Worm (Caenorhabditis elegans): Measurements from ENCODE around the gene C31B8.1.

DNA sequence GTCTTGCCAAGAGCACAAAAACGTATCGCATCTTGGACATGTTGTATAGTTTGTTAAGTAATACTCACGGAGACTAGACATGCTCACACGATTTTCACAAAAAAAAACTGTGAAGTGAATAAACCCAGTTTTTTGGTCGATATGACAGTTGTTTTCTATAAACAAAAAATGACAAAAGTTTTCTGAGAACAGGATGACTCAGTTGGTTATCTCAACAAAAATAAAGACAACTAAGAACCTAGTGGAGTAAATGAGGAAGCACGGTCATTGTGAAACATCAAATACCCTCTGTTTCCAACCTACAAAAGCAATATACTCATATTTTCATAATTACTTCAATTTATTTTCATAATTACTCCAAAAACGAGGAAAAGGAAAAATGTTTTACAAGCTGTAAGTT, 14.2 kb downstream of the C31B8.1 start, which contains the start of gene srh-87:
- TF ChIP-seq med-1 (GFP tag; optimal IDR thresholded peaks at IDR 0.05; ENCODE audit: insufficient read depth) (no peak), ztf-23 (GFP tag; IDR thresholded peaks at IDR 0.05) (no peak), tab-1 (GFP tag; IDR thresholded peaks at IDR 0.05) (no peak), ztf-29 (GFP tag; IDR thresholded peaks at IDR 0.05) (no peak), T22C8.4 (GFP tag; IDR thresholded peaks at IDR 0.05) (no peak)
